Worm (Caenorhabditis elegans) whole organism, young adult: Measurements from ENCODE around the gene mlc-3.

Experiments used
- C17E4.6 ChIP-seq: fragments of 200-800 bp; sonication (Bioruptor generic); IDR thresholded peaks from 2 replicates; pipeline ENCODE4 v1.3.6; 2022; ENCODE audit warnings: missing genetic modification reagents, missing genetic modification characterization, missing compliant biosample characterization
- F22D6.2 ChIP-seq: sonication (generic microtip); optimal IDR thresholded peaks from 2 replicates; lab custom pipeline; 2016; ENCODE audit warnings: mild to moderate bottlenecking, missing genetic modification characterization, missing compliant biosample characterization
- F52B5.7 ChIP-seq: sonication (generic microtip); optimal IDR thresholded peaks from 2 replicates; lab custom pipeline; 2016; ENCODE audit warnings: mild to moderate bottlenecking, missing genetic modification characterization, missing compliant biosample characterization
- K11D2.4 ChIP-seq: fragments of 200-800 bp; sonication (Bioruptor generic); IDR thresholded peaks from 2 replicates; pipeline ENCODE4 v1.3.6; 2022; ENCODE audit warnings: missing genetic modification reagents, missing genetic modification characterization, missing compliant biosample characterization
- T07F8.4 ChIP-seq: sonication (generic microtip); optimal IDR thresholded peaks from 2 replicates; lab custom pipeline; 2016; ENCODE audit warnings: mild to moderate bottlenecking, missing genetic modification characterization, moderate library complexity, missing compliant biosample characterization
- Y53G8AR.9 ChIP-seq: fragments of 200-800 bp; sonication (Bioruptor generic); conservative IDR thresholded peaks from 2 replicates; pipeline ENCODE4 v1.3.6; 2022; ENCODE audit warnings: missing genetic modification reagents, missing genetic modification characterization, missing compliant biosample characterization
- Y95B8A.8 ChIP-seq: fragments of 200-800 bp; sonication (Bioruptor generic); IDR thresholded peaks from 2 replicates; pipeline ENCODE4 v1.3.6; 2022; ENCODE audit warnings: missing genetic modification reagents, missing genetic modification characterization, missing compliant biosample characterization
- ccch-3 ChIP-seq: fragments of 200-800 bp; sonication (Bioruptor generic); optimal IDR thresholded peaks from 2 replicates; lab custom pipeline; 2018; ENCODE audit warnings: mild to moderate bottlenecking, missing genetic modification characterization, missing compliant biosample characterization
- cebp-1 ChIP-seq, 2 experiments: fragments of 200-800 bp in 1 of 2; sonication (Bioruptor generic) in 1 of 2; sonication (generic microtip) in 1 of 2; IDR thresholded peaks in 1 of 2; optimal IDR thresholded peaks in 1 of 2; 2 replicates each; pipeline versions ENCODE4 v1.3.6 to Lab custom; 2017 to 2022; ENCODE audit warnings: missing compliant biosample characterization in 2 of 2, missing genetic modification characterization in 2 of 2, mild to moderate bottlenecking in 1 of 2, missing genetic modification reagents in 1 of 2, moderate library complexity in 1 of 2
- ceh-40 ChIP-seq: fragments of 200-800 bp; sonication (Bioruptor generic); IDR thresholded peaks from 2 replicates; pipeline ENCODE4 v1.3.6; 2022; ENCODE audit warnings: missing genetic modification characterization, missing compliant biosample characterization
- ceh-91 ChIP-seq: fragments of 200-800 bp; sonication (Bioruptor generic); IDR thresholded peaks from 2 replicates; pipeline ENCODE4 v1.3.6; 2022; ENCODE audit warnings: missing genetic modification reagents, missing genetic modification characterization, missing compliant biosample characterization
- efl-1 ChIP-seq: fragments of 150-350 bp; optimal IDR thresholded peaks from 2 replicates; lab custom pipeline; 2014; ENCODE audit warnings: missing biosample characterization, missing genetic modification reagents, missing genetic modification characterization
- egl-44 ChIP-seq: fragments of 200-800 bp; sonication (Bioruptor generic); IDR thresholded peaks from 2 replicates; pipeline ENCODE4 v1.3.6; 2022; ENCODE audit warnings: missing genetic modification reagents, missing genetic modification characterization, missing compliant biosample characterization
- egrh-3 ChIP-seq: fragments of 200-800 bp; sonication (Bioruptor generic); IDR thresholded peaks from 2 replicates; pipeline ENCODE4 v1.3.6; 2022; ENCODE audit warnings: missing genetic modification reagents, missing genetic modification characterization, missing compliant biosample characterization
- fkh-3 ChIP-seq: sonication (generic microtip); optimal IDR thresholded peaks from 2 replicates; lab custom pipeline; 2016; ENCODE audit warnings: mild to moderate bottlenecking, missing genetic modification characterization, missing compliant biosample characterization
- gei-17 ChIP-seq: fragments of 200-800 bp; sonication (Bioruptor generic); optimal IDR thresholded peaks from 2 replicates; lab custom pipeline; 2018; ENCODE audit warnings: mild to moderate bottlenecking, missing genetic modification characterization, missing compliant biosample characterization
- him-1 ChIP-seq: sonication (generic microtip); optimal IDR thresholded peaks from 2 replicates; lab custom pipeline; 2016; ENCODE audit warnings: missing genotype, missing genetic modification reagents, missing genetic modification characterization, missing compliant biosample characterization
- hlh-12 ChIP-seq: sonication (generic microtip); optimal IDR thresholded peaks from 2 replicates; lab custom pipeline; 2016; ENCODE audit warnings: missing genetic modification characterization, missing compliant biosample characterization
- hrde-1 ChIP-seq: sonication (generic microtip); optimal IDR thresholded peaks from 2 replicates; lab custom pipeline; 2016; ENCODE audit warnings: missing genetic modification characterization, mild to moderate bottlenecking, missing compliant biosample characterization, moderate library complexity, missing genotype, missing genetic modification reagents, borderline replicate concordance
- lag-1 ChIP-seq: fragments of 200-800 bp; sonication (Bioruptor generic); IDR thresholded peaks from 2 replicates; pipeline ENCODE4 v1.3.6; 2022; ENCODE audit warnings: missing genetic modification reagents, missing genetic modification characterization, missing compliant biosample characterization
- let-526 ChIP-seq: fragments of 200-800 bp; sonication (Bioruptor generic); IDR thresholded peaks from 2 replicates; pipeline ENCODE4 v1.3.6; 2022; ENCODE audit warnings: missing genetic modification reagents, missing genetic modification characterization, missing compliant biosample characterization
- lin-26 ChIP-seq: fragments of 200-800 bp; sonication (Bioruptor generic); IDR thresholded peaks from 2 replicates; pipeline ENCODE4 v1.3.6; 2022; ENCODE audit warnings: missing genetic modification reagents, missing genetic modification characterization, missing compliant biosample characterization
- lin-35 ChIP-seq, 3 experiments: fragments of 150-350 bp in 2 of 3; sonication (generic microtip) in 1 of 3; optimal IDR thresholded peaks; 2 replicates each; lab custom pipeline; 2014 to 2018; ENCODE audit warnings: missing biosample characterization in 3 of 3, missing genetic modification characterization in 3 of 3, missing genetic modification reagents in 3 of 3
- madf-10 ChIP-seq: sonication (generic microtip); optimal IDR thresholded peaks from 2 replicates; lab custom pipeline; 2016; ENCODE audit warnings: mild to moderate bottlenecking, missing genetic modification characterization, missing compliant biosample characterization
- madf-6 ChIP-seq: fragments of 200-800 bp; sonication (Bioruptor generic); IDR thresholded peaks from 2 replicates; pipeline ENCODE4 v1.3.6; 2022; ENCODE audit warnings: missing genetic modification reagents, missing genetic modification characterization, missing compliant biosample characterization
- nhr-120 ChIP-seq: fragments of 200-800 bp; sonication (Bioruptor generic); IDR thresholded peaks from 2 replicates; pipeline ENCODE4 v1.3.6; 2022; ENCODE audit warnings: missing genetic modification characterization, missing compliant biosample characterization
- pbrm-1 ChIP-seq: fragments of 200-800 bp; sonication (Bioruptor generic); IDR thresholded peaks from 2 replicates; pipeline ENCODE4 v1.3.6; 2022; ENCODE audit warnings: missing genetic modification reagents, missing genetic modification characterization, missing compliant biosample characterization
- pha-4 ChIP-seq: fragments of 150-350 bp; sonication (generic microtip); optimal IDR thresholded peaks from 2 replicates; lab custom pipeline; 2014; ENCODE audit warnings: missing biosample characterization, missing genetic modification reagents, missing genetic modification characterization
- rec-8 ChIP-seq, 2 experiments: sonication (generic microtip); optimal IDR thresholded peaks; 2 replicates each; lab custom pipeline; 2016; ENCODE audit warnings: mild to moderate bottlenecking in 2 of 2, missing genetic modification characterization in 2 of 2, missing genetic modification reagents in 2 of 2, missing genotype in 2 of 2, missing biosample characterization in 1 of 2, missing compliant biosample characterization in 1 of 2, moderate library complexity in 1 of 2
- rpc-1 ChIP-seq, 2 experiments: fragments of 150-350 bp in 1 of 2; sonication (generic microtip) in 1 of 2; optimal IDR thresholded peaks; 2 replicates each; lab custom pipeline; 2014 to 2018; ENCODE audit warnings: missing biosample characterization in 1 of 2, missing genetic modification characterization in 1 of 2, missing genetic modification reagents in 1 of 2, missing genotype in 1 of 2
- sdz-38 ChIP-seq: sonication (generic microtip); optimal IDR thresholded peaks from 2 replicates; lab custom pipeline; 2016; ENCODE audit warnings: missing genotype, missing genetic modification characterization, missing compliant biosample characterization
- sea-2 ChIP-seq: fragments of 200-800 bp; sonication (Bioruptor generic); IDR thresholded peaks from 2 replicates; pipeline ENCODE4 v1.3.6; 2022; ENCODE audit warnings: missing genetic modification characterization, missing compliant biosample characterization
- snpc-1.3 ChIP-seq: sonication (generic microtip); optimal IDR thresholded peaks from 2 replicates; lab custom pipeline; 2017; ENCODE audit warnings: missing genetic modification characterization, mild to moderate bottlenecking, missing compliant biosample characterization, antibody characterized with exemption, moderate library complexity, missing genotype, missing genetic modification reagents; ENCODE audit not compliant: insufficient read depth
- snpc-4 ChIP-seq, 5 experiments: fragments of 150-350 bp in 1 of 5; sonication (generic microtip) in 4 of 5; optimal IDR thresholded peaks; 2 replicates each; lab custom pipeline; 2014 to 2018; ENCODE audit warnings: missing genetic modification characterization in 5 of 5, missing biosample characterization in 3 of 5, antibody characterized with exemption in 2 of 5, mild to moderate bottlenecking in 2 of 5, missing compliant biosample characterization in 2 of 5, missing genotype in 2 of 5, moderate library complexity in 2 of 5, missing genetic modification reagents in 1 of 5
- sptf-2 ChIP-seq: fragments of 200-800 bp; sonication (Bioruptor generic); optimal IDR thresholded peaks from 2 replicates; lab custom pipeline; 2018; ENCODE audit warnings: mild to moderate bottlenecking, missing genetic modification characterization, missing compliant biosample characterization
- unc-62 ChIP-seq: fragments of 150-350 bp; optimal IDR thresholded peaks from 2 replicates; lab custom pipeline; 2014; ENCODE audit warnings: missing biosample characterization, missing genetic modification reagents, missing genetic modification characterization
- zfh-2 ChIP-seq: fragments of 200-800 bp; sonication (Bioruptor generic); conservative IDR thresholded peaks from 2 replicates; pipeline ENCODE4 v1.3.6; 2022; ENCODE audit warnings: missing genetic modification reagents, missing genetic modification characterization, missing compliant biosample characterization
- ztf-18 ChIP-seq: sonication (generic microtip); optimal IDR thresholded peaks from 2 replicates; lab custom pipeline; 2016; ENCODE audit warnings: missing genotype, mild to moderate bottlenecking, missing genetic modification characterization, missing compliant biosample characterization
- ztf-28 ChIP-seq: fragments of 200-800 bp; sonication (Bioruptor generic); IDR thresholded peaks from 2 replicates; pipeline ENCODE4 v1.3.6; 2022; ENCODE audit warnings: missing genetic modification reagents, missing genetic modification characterization, missing compliant biosample characterization
- ztf-6 ChIP-seq: fragments of 200-800 bp; sonication (Bioruptor generic); IDR thresholded peaks from 2 replicates; pipeline ENCODE4 v1.3.6; 2022; ENCODE audit warnings: missing genetic modification reagents, missing genetic modification characterization, missing compliant biosample characterization

The mlc-3 gene

ce11 chrIII:5564799-5565198, at the start of gene mlc-3:
Gene mlc-3 (plus strand): TSS chrIII:5565025.
- TF ChIP-seq lin-26 (GFP tag; lab: Robert Waterston, UW) (no peak), ceh-91 (no peak), Y95B8A.8 (GFP tag; lab: Robert Waterston, UW) (no peak), him-1 (peak; percentile 47), ceh-40 (no peak), cebp-1 (GFP tag; IDR thresholded peaks at IDR 0.05; lab: Robert Waterston, UW) (no peak), cebp-1 (tag; optimal IDR thresholded peaks at IDR 0.05; lab: Kevin White, UChicago) (peak; percentile 15), Y53G8AR.9 (GFP tag; lab: Robert Waterston, UW) (0 out of 2 replicates have a peak, but pooled peaks have one; percentile 46), zfh-2 (GFP tag; lab: Robert Waterston, UW) (peak; percentile 64), ztf-28 (0 out of 2 replicates have a peak, but pooled peaks have one; percentile 69)
- TF ChIP-seq, all 124 proteins: peak for 5

- no peak for TF ChIP-seq ztf-18 (tag; lab: Kevin White, UChicago)
- no peak for TF ChIP-seq let-526
- TF ChIP-seq lin-35 (GFP tag; optimal IDR thresholded peaks at IDR 0.05; lab: Kevin White, UChicago), result no peak
- no peak for TF ChIP-seq cebp-1 (GFP tag; IDR thresholded peaks at IDR 0.05; lab: Robert Waterston, UW)
- TF ChIP-seq cebp-1 (tag; optimal IDR thresholded peaks at IDR 0.05; lab: Kevin White, UChicago), result no peak
- no peak for TF ChIP-seq C17E4.6 (GFP tag; lab: Robert Waterston, UW)
- TF ChIP-seq sptf-2 (GFP tag; lab: Kevin White, UChicago), result no peak
- no peak for TF ChIP-seq pha-4
- no peak for TF ChIP-seq him-1
- TF ChIP-seq unc-62 (GFP tag; lab: Kevin White, UChicago), result no peak
- no peak for TF ChIP-seq rec-8 (tag; optimal IDR thresholded peaks at IDR 0.05; lab: Kevin White, UChicago)
- no peak for TF ChIP-seq hrde-1 (tag; lab: Kevin White, UChicago)
- no peak for TF ChIP-seq lag-1 (GFP tag; lab: Robert Waterston, UW)
- TF ChIP-seq nhr-120 (GFP tag; lab: Robert Waterston, UW), result no peak
- TF ChIP-seq F52B5.7, result no peak
- no peak for TF ChIP-seq rpc-1 (optimal IDR thresholded peaks at IDR 0.05; lab: Kevin White, UChicago)
- no peak for TF ChIP-seq rpc-1 (tag; optimal IDR thresholded peaks at IDR 0.05; lab: Kevin White, UChicago)
- TF ChIP-seq madf-10, result no peak
- no peak for TF ChIP-seq snpc-1.3 (tag; lab: Kevin White, UChicago)
- TF ChIP-seq K11D2.4 (GFP tag; lab: Robert Waterston, UW), result no peak
- TF ChIP-seq ztf-6 (GFP tag; lab: Robert Waterston, UW), result no peak
- no peak for TF ChIP-seq hlh-12
These were observed 47.4 kb upstream of the mlc-3 start, which contains the start of gene nekl-4 for ce11 chrIII:5517423-5517822. Gene nekl-4 (minus strand): TSS chrIII:5517523.

ce11 chrIII:5521930-5522329, 42.9 kb upstream of the mlc-3 start, which contains the start of gene D1044.4:
Gene D1044.4 (minus strand): TSS chrIII:5522030.
- TF ChIP-seq sea-2 (GFP tag; lab: Robert Waterston, UW) (no peak), snpc-1.3 (tag; lab: Kevin White, UChicago) (no peak), ccch-3 (GFP tag; lab: Kevin White, UChicago) (no peak), F22D6.2 (no peak), efl-1 (GFP tag; lab: Kevin White, UChicago) (no peak), snpc-4 (GFP tag; optimal IDR thresholded peaks at IDR 0.05; lab: Kevin White, UChicago) (no peak), snpc-4 (tag; optimal IDR thresholded peaks at IDR 0.05; lab: Kevin White, UChicago) (no peak), madf-10 (no peak), egl-44 (no peak), gei-17 (GFP tag; lab: Kevin White, UChicago) (no peak), ztf-28 (no peak), fkh-3 (no peak), madf-6 (GFP tag; lab: Robert Waterston, UW) (no peak), sdz-38 (tag; lab: Kevin White, UChicago) (no peak), egrh-3 (GFP tag; lab: Robert Waterston, UW) (no peak), pbrm-1 (GFP tag; lab: Robert Waterston, UW) (no peak), C17E4.6 (GFP tag; lab: Robert Waterston, UW) (no peak), T07F8.4 (tag; lab: Kevin White, UChicago) (no peak), him-1 (no peak)
